Fruit fly (Drosophila melanogaster) whole organism, embryonic: ENCODE results near the gene CG5644.
A peak's percentile ranks its signal among the peaks of the same experiment; 100 is the strongest.

Source experiments
- ATbp ChIP-seq: fragments of 200-800 bp; sonication (Bioruptor generic); optimal IDR thresholded peaks from 2 replicates; lab custom pipeline; 2017; ENCODE audit warnings: missing biosample characterization, mild to moderate bottlenecking, missing genetic modification characterization, missing genetic modification reagents
- Atf6 ChIP-seq: fragments of 200-800 bp; sonication (Bioruptor generic); IDR thresholded peaks from 2 replicates; pipeline ENCODE4 v1.3.6; 2022; ENCODE audit warnings: missing biosample characterization, missing genetic modification characterization
- CG1024 ChIP-seq: fragments of 200-800 bp; sonication (Bioruptor generic); IDR thresholded peaks from 2 replicates; pipeline ENCODE4 v1.3.6; 2022; ENCODE audit warnings: missing biosample characterization, missing genetic modification characterization
- CG10462 ChIP-seq: fragments of 200-800 bp; sonication (Bioruptor generic); optimal IDR thresholded peaks from 2 replicates; lab custom pipeline; 2016; ENCODE audit warnings: missing biosample characterization, missing genetic modification characterization
- CG11247 ChIP-seq: fragments of 200-800 bp; sonication (Bioruptor generic); IDR thresholded peaks from 2 replicates; pipeline ENCODE4 v1.3.6; 2022; ENCODE audit warnings: missing biosample characterization, missing genetic modification characterization
- CG17568 ChIP-seq: fragments of 200-800 bp; sonication (Bioruptor generic); optimal IDR thresholded peaks from 2 replicates; lab custom pipeline; 2018; ENCODE audit warnings: missing biosample characterization, mild to moderate bottlenecking, missing genetic modification characterization, moderate library complexity
- CG17829 ChIP-seq: fragments of 200-800 bp; optimal IDR thresholded peaks from 2 replicates; lab custom pipeline; 2019; ENCODE audit warnings: missing biosample characterization, mild to moderate bottlenecking, missing genetic modification characterization, moderate library complexity
- CG2875 ChIP-seq: fragments of 200-800 bp; sonication (Bioruptor generic); optimal IDR thresholded peaks from 2 replicates; lab custom pipeline; 2017; ENCODE audit warnings: missing biosample characterization, mild to moderate bottlenecking, missing genetic modification characterization, missing genetic modification reagents
- CG30020 ChIP-seq: fragments of 200-800 bp; optimal IDR thresholded peaks from 2 replicates; lab custom pipeline; 2019; ENCODE audit warnings: missing biosample characterization, mild to moderate bottlenecking, missing genetic modification characterization, moderate library complexity
- CG30431 ChIP-seq: fragments of 200-800 bp; sonication (Bioruptor generic); optimal IDR thresholded peaks from 2 replicates; lab custom pipeline; 2017; ENCODE audit warnings: missing biosample characterization, missing genetic modification characterization
- CG31388 ChIP-seq: fragments of 200-800 bp; sonication (Bioruptor generic); optimal IDR thresholded peaks from 2 replicates; lab custom pipeline; 2016; ENCODE audit warnings: missing biosample characterization, missing genetic modification characterization
- CG33213 ChIP-seq: fragments of 200-800 bp; sonication (Bioruptor generic); optimal IDR thresholded peaks from 3 replicates; lab custom pipeline; 2016; ENCODE audit warnings: missing biosample characterization, missing genetic modification characterization
- CG34224 ChIP-seq: fragments of 200-800 bp; sonication (Bioruptor generic); IDR thresholded peaks from 3 replicates; pipeline ENCODE4 v1.3.6; 2022; ENCODE audit warnings: missing biosample characterization, missing genetic modification characterization; ENCODE audit not compliant: partially characterized antibody
- CG3726 ChIP-seq: fragments of 200-800 bp; sonication (Bioruptor generic); IDR thresholded peaks from 3 replicates; pipeline ENCODE4, ENCODE4 v1.3.6; 2022; ENCODE audit warnings: missing biosample characterization, missing genetic modification characterization
- CG42726 ChIP-seq: fragments of 200-800 bp; sonication (Bioruptor generic); IDR thresholded peaks from 2 replicates; pipeline ENCODE4 v1.3.6; 2022; ENCODE audit warnings: missing biosample characterization, missing genetic modification characterization; ENCODE audit not compliant: partially characterized antibody
- CG4282 ChIP-seq: fragments of 200-800 bp; sonication (Bioruptor generic); optimal IDR thresholded peaks from 2 replicates; lab custom pipeline; 2016; ENCODE audit warnings: missing biosample characterization, missing genetic modification characterization
- CG4328 ChIP-seq: fragments of 200-800 bp; sonication (Bioruptor generic); optimal IDR thresholded peaks from 3 replicates; lab custom pipeline; 2017; ENCODE audit warnings: missing biosample characterization, missing genetic modification reagents, missing genetic modification characterization
- CG6683 ChIP-seq: fragments of 200-800 bp; sonication (Bioruptor generic); optimal IDR thresholded peaks from 2 replicates; lab custom pipeline; 2017; ENCODE audit warnings: missing biosample characterization, mild to moderate bottlenecking, missing genetic modification characterization, missing genetic modification reagents
- CG6813 ChIP-seq: fragments of 200-800 bp; sonication (Bioruptor generic); optimal IDR thresholded peaks from 2 replicates; lab custom pipeline; 2017; ENCODE audit warnings: missing biosample characterization, missing genetic modification characterization, mild to moderate bottlenecking, moderate library complexity, missing genetic modification reagents
- CG7357 ChIP-seq: fragments of 200-800 bp; sonication (Bioruptor generic); IDR thresholded peaks from 3 replicates; pipeline ENCODE4 v1.3.6; 2022; ENCODE audit warnings: missing biosample characterization, missing genetic modification characterization
- CG8478 ChIP-seq: fragments of >200 bp; optimal IDR thresholded peaks from 2 replicates; lab custom pipeline; 2018
- CG8944 ChIP-seq: fragments of 200-800 bp; sonication (Bioruptor generic); optimal IDR thresholded peaks from 3 replicates; lab custom pipeline; 2016; ENCODE audit warnings: missing biosample characterization, missing genetic modification characterization
- CG9817 ChIP-seq: fragments of 200-800 bp; sonication (Bioruptor generic); optimal IDR thresholded peaks from 2 replicates; lab custom pipeline; 2018; ENCODE audit warnings: missing biosample characterization, mild to moderate bottlenecking, missing genetic modification characterization, moderate library complexity
- CkIIα-i1 ChIP-seq: fragments of 200-800 bp; sonication (Bioruptor generic); IDR thresholded peaks from 2 replicates; pipeline ENCODE4 v1.3.6; 2022; ENCODE audit warnings: missing biosample characterization, missing genetic modification characterization
- Dad ChIP-seq: fragments of 200-800 bp; sonication (Bioruptor generic); optimal IDR thresholded peaks from 3 replicates; lab custom pipeline; 2016; ENCODE audit warnings: missing biosample characterization, missing genetic modification characterization
- Dip3 ChIP-seq: fragments of 200-800 bp; sonication (Bioruptor generic); optimal IDR thresholded peaks from 3 replicates; lab custom pipeline; 2016; ENCODE audit warnings: missing biosample characterization, missing genetic modification characterization
- E2f1 ChIP-seq: fragments of 200-800 bp; sonication (Bioruptor generic); IDR thresholded peaks from 2 replicates; pipeline ENCODE4 v1.3.6; 2022; ENCODE audit warnings: missing biosample characterization, missing genetic modification characterization
- Eip74EF ChIP-seq, 2 experiments: fragments of 200-800 bp in 1 of 2; fragments of >200 bp in 1 of 2; sonication (Bioruptor generic) in 1 of 2; optimal IDR thresholded peaks; 2 replicates each; lab custom pipeline; 2017 to 2019; ENCODE audit warnings: missing biosample characterization in 2 of 2, missing genetic modification characterization in 2 of 2, mild to moderate bottlenecking in 1 of 2, moderate library complexity in 1 of 2
- HLH4C ChIP-seq: fragments of 200-800 bp; sonication (Bioruptor generic); IDR thresholded peaks from 3 replicates; pipeline ENCODE4 v1.3.6; 2022; ENCODE audit warnings: missing biosample characterization, missing genetic modification characterization; ENCODE audit not compliant: partially characterized antibody
- Hr78 ChIP-seq, 2 experiments: fragments of 200-800 bp in 1 of 2; fragments of >200 bp in 1 of 2; sonication (Bioruptor generic) in 1 of 2; optimal IDR thresholded peaks; 2 replicates each; lab custom pipeline; 2017 to 2019; ENCODE audit warnings: missing biosample characterization in 2 of 2, missing genetic modification characterization in 2 of 2, mild to moderate bottlenecking in 1 of 2, moderate library complexity in 1 of 2
- Hsf ChIP-seq: fragments of 200-800 bp; sonication (Bioruptor generic); optimal IDR thresholded peaks from 3 replicates; lab custom pipeline; 2016; ENCODE audit warnings: missing biosample characterization, missing genetic modification characterization
- Neu2 ChIP-seq: fragments of 200-800 bp; sonication (Bioruptor generic); optimal IDR thresholded peaks from 3 replicates; lab custom pipeline; 2016; ENCODE audit warnings: missing biosample characterization, missing genetic modification characterization, borderline replicate concordance
- Poxn ChIP-seq: fragments of 200-800 bp; sonication (Bioruptor generic); IDR thresholded peaks from 2 replicates; pipeline ENCODE4 v1.3.6; 2022; ENCODE audit warnings: missing biosample characterization, missing genetic modification characterization
- Stat92E ChIP-seq, 3 experiments: fragments of >200 bp in 2 of 3; fragments of 200-800 bp in 1 of 3; sonication (Bioruptor generic) in 1 of 3; optimal IDR thresholded peaks; 2 replicates each; lab custom pipeline; 2017 to 2019; ENCODE audit warnings: missing biosample characterization in 3 of 3, missing genetic modification characterization in 3 of 3, mild to moderate bottlenecking in 1 of 3, moderate library complexity in 1 of 3
- Taf1 ChIP-seq: fragments of 200-800 bp; sonication (Bioruptor generic); IDR thresholded peaks from 2 replicates; pipeline ENCODE4 v1.3.6; 2022; ENCODE audit warnings: missing biosample characterization, missing genetic modification characterization
- chif ChIP-seq, 2 experiments: fragments of 200-800 bp; sonication (Bioruptor generic); optimal IDR thresholded peaks; 3 replicates each; lab custom pipeline; 2016; ENCODE audit warnings: missing biosample characterization in 2 of 2, missing genetic modification characterization in 2 of 2
- chinmo ChIP-seq: fragments of 200-800 bp; sonication (Bioruptor generic); IDR thresholded peaks from 4 replicates; pipeline ENCODE4 v1.3.6; 2022; ENCODE audit warnings: missing biosample characterization, missing genetic modification characterization; ENCODE audit not compliant: partially characterized antibody
- dan ChIP-seq: fragments of 200-800 bp; sonication (Bioruptor generic); IDR thresholded peaks from 2 replicates; pipeline ENCODE4 v1.3.6; 2022; ENCODE audit warnings: missing biosample characterization, missing genetic modification characterization
- disco-r ChIP-seq: fragments of 200-800 bp; sonication (Bioruptor generic); optimal IDR thresholded peaks from 2 replicates; lab custom pipeline; 2016; ENCODE audit warnings: missing biosample characterization, missing genetic modification characterization
- dpn ChIP-seq, 2 experiments: fragments of 200-800 bp; sonication (Bioruptor generic); optimal IDR thresholded peaks; 3 replicates each; lab custom pipeline; 2016; ENCODE audit warnings: missing biosample characterization in 2 of 2, missing genetic modification characterization in 2 of 2
- ewg ChIP-seq: fragments of 200-800 bp; sonication (Bioruptor generic); optimal IDR thresholded peaks from 3 replicates; lab custom pipeline; 2017; ENCODE audit warnings: mild to moderate bottlenecking, missing biosample characterization, missing genetic modification reagents, missing genetic modification characterization
- fd3F ChIP-seq: fragments of 200-800 bp; sonication (Bioruptor generic); optimal IDR thresholded peaks from 2 replicates; lab custom pipeline; 2018; ENCODE audit warnings: missing biosample characterization, mild to moderate bottlenecking, missing genetic modification characterization, moderate library complexity
- gfzf ChIP-seq: fragments of 200-800 bp; sonication (Bioruptor generic); optimal IDR thresholded peaks from 2 replicates; lab custom pipeline; 2016; ENCODE audit warnings: missing biosample characterization, mild to moderate bottlenecking, missing genetic modification characterization, moderate library complexity
- hbn ChIP-seq: fragments of 200-800 bp; sonication (Bioruptor generic); IDR thresholded peaks from 2 replicates; pipeline ENCODE4 v1.3.6; 2022; ENCODE audit warnings: missing biosample characterization, missing genetic modification characterization; ENCODE audit not compliant: partially characterized antibody
- klu ChIP-seq: fragments of 200-800 bp; sonication (Bioruptor generic); IDR thresholded peaks from 2 replicates; pipeline ENCODE4 v1.3.6; 2022; ENCODE audit warnings: missing biosample characterization, missing genetic modification characterization
- nmo ChIP-seq: fragments of 200-800 bp; sonication (Bioruptor generic); optimal IDR thresholded peaks from 2 replicates; lab custom pipeline; 2018; ENCODE audit warnings: missing biosample characterization, mild to moderate bottlenecking, missing genetic modification characterization, moderate library complexity
- onecut ChIP-seq: fragments of 200-800 bp; sonication (Bioruptor generic); IDR thresholded peaks from 2 replicates; pipeline ENCODE4 v1.3.6; 2022; ENCODE audit warnings: missing biosample characterization, missing genetic modification characterization
- pb ChIP-seq: fragments of 200-800 bp; sonication (Bioruptor generic); optimal IDR thresholded peaks from 3 replicates; lab custom pipeline; 2016; ENCODE audit warnings: missing biosample characterization, missing genetic modification characterization
- pzg ChIP-seq: fragments of 200-800 bp; sonication (Bioruptor generic); optimal IDR thresholded peaks from 3 replicates; lab custom pipeline; 2018; ENCODE audit warnings: missing biosample characterization, mild to moderate bottlenecking, missing genetic modification characterization, moderate library complexity
- ranshi ChIP-seq: fragments of 200-800 bp; sonication (Bioruptor generic); IDR thresholded peaks from 2 replicates; pipeline ENCODE4 v1.3.6; 2022; ENCODE audit warnings: missing biosample characterization, missing genetic modification characterization
- sim ChIP-seq: fragments of 200-800 bp; sonication (Bioruptor generic); IDR thresholded peaks from 2 replicates; pipeline ENCODE4 v1.3.6; 2022; ENCODE audit warnings: missing biosample characterization, missing genetic modification characterization

Gene CG5644

dm6 chr3L:9028057-9028456 is 48.4 kb upstream of the CG5644 start (continued):
- no peak for TF ChIP-seq hbn (GFP tag; lab: Robert Waterston, UW)
- no peak for TF ChIP-seq CG8478 (lab: Kevin White, UChicago)
- TF ChIP-seq CG7357 (GFP tag; lab: Robert Waterston, UW), result no peak
- TF ChIP-seq CkIIα-i1 (GFP tag; lab: Robert Waterston, UW), result no peak
- TF ChIP-seq pzg, result no peak
- no peak for TF ChIP-seq Eip74EF (GFP tag; optimal IDR thresholded peaks at IDR 0.05; lab: Kevin White, UChicago)
- peak; percentile 74 for TF ChIP-seq nmo (GFP tag; lab: Kevin White, UChicago)
- no peak for TF ChIP-seq sim (GFP tag; lab: Robert Waterston, UW)
- no peak for TF ChIP-seq Taf1
- TF ChIP-seq Atf6, result no peak
- no peak for TF ChIP-seq klu
- no peak for TF ChIP-seq chinmo (GFP tag; lab: Robert Waterston, UW)
- peak; percentile 30; the same call in 1 of the 2 replicates for TF ChIP-seq CG1024 (GFP tag; lab: Robert Waterston, UW)
- TF ChIP-seq Poxn (GFP tag; lab: Robert Waterston, UW), result no peak
- peak; percentile 10 for TF ChIP-seq ewg (GFP tag; lab: Kevin White, UChicago)
- no peak for TF ChIP-seq CG9817 (tag; lab: Kevin White, UChicago)
- no peak for TF ChIP-seq fd3F (GFP tag; lab: Kevin White, UChicago)
- TF ChIP-seq Dad, result no peak
- peak; percentile 43 for TF ChIP-seq Hsf (GFP tag; lab: Kevin White, UChicago)
- peak; percentile 33 to 48 for TF ChIP-seq dpn (GFP tag; optimal IDR thresholded peaks at IDR 0.05; lab: Kevin White, UChicago)
- no peak for TF ChIP-seq Hr78 (GFP tag; optimal IDR thresholded peaks at IDR 0.05; lab: Kevin White, UChicago)
- peak; percentile 27 for TF ChIP-seq CG8944 (GFP tag; lab: Kevin White, UChicago)
- peak; percentile 33 for TF ChIP-seq CG30431
- TF ChIP-seq CG3726 (GFP tag; lab: Robert Waterston, UW), result no peak
- TF ChIP-seq CG30020 (tag; lab: Kevin White, UChicago), result no peak
- no peak for TF ChIP-seq CG10462 (GFP tag; lab: Kevin White, UChicago)
- no peak for TF ChIP-seq CG6683 (GFP tag; lab: Kevin White, UChicago)
- no peak for TF ChIP-seq CG4328
- no peak for TF ChIP-seq dan (GFP tag; lab: Robert Waterston, UW)
- TF ChIP-seq Stat92E (GFP tag; optimal IDR thresholded peaks at IDR 0.05; lab: Kevin White, UChicago), result no peak
- TF ChIP-seq CG6813, result no peak
- no peak for TF ChIP-seq CG17568 (GFP tag; lab: Kevin White, UChicago)
- TF ChIP-seq Dip3 (GFP tag; lab: Kevin White, UChicago), result no peak
- TF ChIP-seq CG11247 (GFP tag; lab: Robert Waterston, UW), result no peak
- TF ChIP-seq CG2875 (GFP tag; lab: Kevin White, UChicago), result peak; percentile 6
- TF ChIP-seq chif (GFP tag; optimal IDR thresholded peaks at IDR 0.05; lab: Kevin White, UChicago), result peak; percentile 25 to 63
- TF ChIP-seq ATbp (GFP tag; lab: Kevin White, UChicago), result peak; percentile 1
- peak; percentile 33; the same call in 1 of the 2 replicates for TF ChIP-seq ranshi (GFP tag; lab: Robert Waterston, UW)
- no peak for TF ChIP-seq CG31388 (GFP tag; lab: Kevin White, UChicago)
- TF ChIP-seq CG33213 (GFP tag; lab: Kevin White, UChicago), result no peak
- TF ChIP-seq CG42726 (GFP tag; lab: Robert Waterston, UW), result no peak
- TF ChIP-seq onecut (GFP tag; lab: Robert Waterston, UW), result no peak
- no peak for TF ChIP-seq Neu2 (GFP tag; lab: Kevin White, UChicago)
- no peak for TF ChIP-seq HLH4C
- TF ChIP-seq CG17829 (tag; lab: Kevin White, UChicago), result peak; percentile 55
- TF ChIP-seq CG4282 (GFP tag; lab: Kevin White, UChicago), result no peak
- no peak for TF ChIP-seq E2f1 (GFP tag; lab: Robert Waterston, UW)
- no peak for TF ChIP-seq disco-r (GFP tag; lab: Kevin White, UChicago)
- no peak for TF ChIP-seq pb (GFP tag; lab: Kevin White, UChicago)
- TF ChIP-seq gfzf (GFP tag; lab: Kevin White, UChicago), result no peak
- TF ChIP-seq CG34224 (GFP tag; lab: Robert Waterston, UW), result no peak
